Worm (Caenorhabditis elegans) whole organism, L1 larva: ENCODE data around the gene srlf-13.

ENCODE experiments used
- efl-1 ChIP-seq, 4 experiments: fragments of 150-350 bp; optimal IDR thresholded peaks in 3 of 4; peaks in 1 of 4; 1 replicate in 1 of 4; 2 replicates in 3 of 4; lab custom pipeline; 2014; ENCODE audit warnings: missing biosample characterization in 2 of 4, missing genetic modification characterization in 2 of 4, missing genetic modification reagents in 2 of 4
- tbx-2 ChIP-seq: sonication (generic microtip); optimal IDR thresholded peaks from 2 replicates; lab custom pipeline; 2016; ENCODE audit warnings: missing genetic modification characterization, missing compliant biosample characterization

srlf-13 gene

ce11 chrIV:10851136-10851535 lies 45.3 kb downstream of the srlf-13 start:
- TF ChIP-seq efl-1 (optimal IDR thresholded peaks at IDR 0.05; lab: Kevin White, UChicago), result no peak
- TF ChIP-seq efl-1 (GFP tag; optimal IDR thresholded peaks at IDR 0.05 in 1 of 2; lab: Kevin White, UChicago), result peak in 1 of 2 experiments; percentile 80
- no peak for TF ChIP-seq tbx-2
